Worm (Caenorhabditis elegans) whole organism, midembryonic: ENCODE results near the gene best-14.

Experiments
- cog-1 ChIP-seq: sonication (generic microtip); optimal IDR thresholded peaks from 2 replicates; lab custom pipeline; 2016; ENCODE audit warnings: missing genetic modification characterization, missing compliant biosample characterization
- flt-1 ChIP-seq: fragments of 200-800 bp; sonication (Bioruptor generic); IDR thresholded peaks from 2 replicates; pipeline ENCODE4 v1.3.6; 2022; ENCODE audit warnings: missing genetic modification characterization, missing compliant biosample characterization
- ref-1 ChIP-seq: fragments of 200-800 bp; sonication (Bioruptor generic); conservative IDR thresholded peaks from 2 replicates; pipeline ENCODE4 v1.3.6; 2022; ENCODE audit warnings: missing genetic modification reagents, missing genetic modification characterization, missing compliant biosample characterization

ce11 chrV:10594810-10595209 lies 37.0 kb downstream of the best-14 start, which contains the start of gene T21C9.11:
- no peak for TF ChIP-seq cog-1 (tag; lab: Kevin White, UChicago)
- no peak for TF ChIP-seq ref-1 (GFP tag; lab: Robert Waterston, UW)
- no peak for TF ChIP-seq flt-1 (GFP tag; lab: Robert Waterston, UW)
